Fruit fly (Drosophila melanogaster) whole organism, embryonic: ENCODE results near the gene CG11396.

Experiments
- Asciz ChIP-seq: fragments of 200-800 bp; sonication (Bioruptor generic); optimal IDR thresholded peaks from 2 replicates; lab custom pipeline; 2017; ENCODE audit warnings: missing biosample characterization, mild to moderate bottlenecking, missing genetic modification characterization, missing genetic modification reagents
- BtbVII ChIP-seq: fragments of 200-800 bp; sonication (Bioruptor generic); optimal IDR thresholded peaks from 3 replicates; lab custom pipeline; 2017; ENCODE audit warnings: missing biosample characterization, mild to moderate bottlenecking, missing genetic modification characterization
- CG10147 ChIP-seq: fragments of 200-800 bp; sonication (Bioruptor generic); optimal IDR thresholded peaks from 2 replicates; lab custom pipeline; 2019; ENCODE audit warnings: missing biosample characterization, mild to moderate bottlenecking, missing genetic modification characterization, moderate library complexity
- CG10959 ChIP-seq: fragments of 200-800 bp; sonication (Bioruptor generic); IDR thresholded peaks from 2 replicates; pipeline ENCODE4 v1.3.6; 2022; ENCODE audit warnings: missing biosample characterization, missing genetic modification characterization
- CG11456 ChIP-seq: fragments of 200-800 bp; sonication (Bioruptor generic); IDR thresholded peaks from 3 replicates; pipeline ENCODE4 v1.3.6; 2022; ENCODE audit warnings: missing biosample characterization, missing genetic modification characterization
- CG12299 ChIP-seq: fragments of 200-800 bp; sonication (Bioruptor generic); optimal IDR thresholded peaks from 2 replicates; lab custom pipeline; 2018; ENCODE audit warnings: missing biosample characterization, mild to moderate bottlenecking, missing genetic modification characterization
- CG1233 ChIP-seq: fragments of 200-800 bp; sonication (Bioruptor generic); optimal IDR thresholded peaks from 4 replicates; lab custom pipeline; 2018; ENCODE audit warnings: missing biosample characterization, mild to moderate bottlenecking, missing genetic modification characterization
- CG13287 ChIP-seq: fragments of 200-800 bp; sonication (Bioruptor generic); IDR thresholded peaks from 2 replicates; pipeline ENCODE4 v1.3.6; 2022; ENCODE audit warnings: missing biosample characterization, missing genetic modification characterization; ENCODE audit not compliant: partially characterized antibody
- CG17568 ChIP-seq: fragments of 200-800 bp; sonication (Bioruptor generic); optimal IDR thresholded peaks from 2 replicates; lab custom pipeline; 2018; ENCODE audit warnings: missing biosample characterization, mild to moderate bottlenecking, missing genetic modification characterization, moderate library complexity
- CG1832 ChIP-seq: fragments of 200-800 bp; sonication (Bioruptor generic); optimal IDR thresholded peaks from 2 replicates; lab custom pipeline; 2017; ENCODE audit warnings: missing biosample characterization, mild to moderate bottlenecking, missing genetic modification characterization, inconsistent platforms
- CG4282 ChIP-seq: fragments of 200-800 bp; sonication (Bioruptor generic); optimal IDR thresholded peaks from 2 replicates; lab custom pipeline; 2016; ENCODE audit warnings: missing biosample characterization, missing genetic modification characterization
- CG4404 ChIP-seq: fragments of 200-800 bp; sonication (Bioruptor generic); IDR thresholded peaks from 2 replicates; pipeline ENCODE4 v1.3.6; 2022; ENCODE audit warnings: missing biosample characterization, missing genetic modification characterization
- CG6254 ChIP-seq: fragments of 200-800 bp; sonication (Bioruptor generic); optimal IDR thresholded peaks from 3 replicates; lab custom pipeline; 2017; ENCODE audit warnings: mild to moderate bottlenecking, missing biosample characterization, missing genetic modification reagents, missing genetic modification characterization
- CG6272 ChIP-seq: fragments of 200-800 bp; sonication (Bioruptor generic); IDR thresholded peaks from 2 replicates; pipeline ENCODE4 v1.3.6; 2022; ENCODE audit warnings: missing biosample characterization, missing genetic modification characterization
- CG6654 ChIP-seq: fragments of 200-800 bp; sonication (Bioruptor generic); optimal IDR thresholded peaks from 2 replicates; lab custom pipeline; 2017; ENCODE audit warnings: missing biosample characterization, mild to moderate bottlenecking, missing genetic modification characterization
- CG8281 ChIP-seq: fragments of 200-800 bp; sonication (Bioruptor generic); optimal IDR thresholded peaks from 2 replicates; lab custom pipeline; 2018; ENCODE audit warnings: missing biosample characterization, mild to moderate bottlenecking, missing genetic modification characterization, moderate library complexity
- D19B ChIP-seq: fragments of 200-800 bp; sonication (Bioruptor generic); optimal IDR thresholded peaks from 2 replicates; lab custom pipeline; 2017; ENCODE audit warnings: missing biosample characterization, mild to moderate bottlenecking, missing genetic modification characterization
- Dbx ChIP-seq: fragments of 200-800 bp; sonication (Bioruptor generic); IDR thresholded peaks from 3 replicates; pipeline ENCODE4 v1.3.6; 2022; ENCODE audit warnings: missing biosample characterization, missing genetic modification characterization
- Dip2 ChIP-seq: fragments of 200-800 bp; sonication (Bioruptor generic); IDR thresholded peaks from 2 replicates; pipeline ENCODE4 v1.3.6; 2022; ENCODE audit warnings: missing biosample characterization, missing genetic modification characterization
- E2f2 ChIP-seq: fragments of 200-800 bp; sonication (Bioruptor generic); IDR thresholded peaks from 2 replicates; pipeline ENCODE4 v1.3.6; 2022; ENCODE audit warnings: missing biosample characterization, missing genetic modification characterization
- H2.0 ChIP-seq: fragments of 200-800 bp; sonication (Bioruptor generic); IDR thresholded peaks from 2 replicates; pipeline ENCODE4 v1.3.6; 2022; ENCODE audit warnings: missing biosample characterization, missing genetic modification characterization
- HLH3B ChIP-seq: fragments of 200-800 bp; sonication (Bioruptor generic); IDR thresholded peaks from 2 replicates; pipeline ENCODE4 v1.3.6; 2022; ENCODE audit warnings: missing biosample characterization, missing genetic modification characterization
- Lim3 ChIP-seq: fragments of 200-800 bp; sonication (Bioruptor generic); IDR thresholded peaks from 2 replicates; pipeline ENCODE4 v1.3.6; 2022; ENCODE audit warnings: missing biosample characterization, missing genetic modification characterization
- Scr ChIP-seq: fragments of 200-800 bp; sonication (Bioruptor generic); IDR thresholded peaks from 2 replicates; pipeline ENCODE4 v1.3.6; 2022; ENCODE audit warnings: missing biosample characterization, missing genetic modification characterization; ENCODE audit not compliant: partially characterized antibody
- Sry-β ChIP-seq: fragments of 200-800 bp; sonication (Bioruptor generic); optimal IDR thresholded peaks from 2 replicates; lab custom pipeline; 2018; ENCODE audit warnings: missing biosample characterization, mild to moderate bottlenecking, missing genetic modification characterization, moderate library complexity
- Ssrp ChIP-seq: fragments of 200-800 bp; sonication (Bioruptor generic); optimal IDR thresholded peaks from 2 replicates; lab custom pipeline; 2018; ENCODE audit warnings: missing biosample characterization, mild to moderate bottlenecking, missing genetic modification characterization, moderate library complexity
- Stat92E ChIP-seq, 3 experiments: fragments of >200 bp in 2 of 3; fragments of 200-800 bp in 1 of 3; sonication (Bioruptor generic) in 1 of 3; optimal IDR thresholded peaks; 2 replicates each; lab custom pipeline; 2017 to 2019; ENCODE audit warnings: missing biosample characterization in 3 of 3, missing genetic modification characterization in 3 of 3, mild to moderate bottlenecking in 1 of 3, moderate library complexity in 1 of 3
- Taf1 ChIP-seq: fragments of 200-800 bp; sonication (Bioruptor generic); IDR thresholded peaks from 2 replicates; pipeline ENCODE4 v1.3.6; 2022; ENCODE audit warnings: missing biosample characterization, missing genetic modification characterization
- amos ChIP-seq: fragments of 200-800 bp; sonication (Bioruptor generic); IDR thresholded peaks from 2 replicates; pipeline ENCODE4 v1.3.6; 2022; ENCODE audit warnings: missing biosample characterization, missing genetic modification characterization; ENCODE audit not compliant: partially characterized antibody
- bcd ChIP-seq: fragments of 200-800 bp; sonication (Bioruptor generic); optimal IDR thresholded peaks from 2 replicates; lab custom pipeline; 2017; ENCODE audit warnings: missing biosample characterization, mild to moderate bottlenecking, missing genetic modification characterization
- bowl ChIP-seq: fragments of 200-800 bp; sonication (Bioruptor generic); IDR thresholded peaks from 2 replicates; pipeline ENCODE4 v1.3.6; 2022; ENCODE audit warnings: missing biosample characterization, missing genetic modification characterization
- caup ChIP-seq: fragments of 200-800 bp; sonication (Bioruptor generic); optimal IDR thresholded peaks from 3 replicates; lab custom pipeline; 2017; ENCODE audit warnings: missing biosample characterization, mild to moderate bottlenecking, missing genetic modification characterization, moderate library complexity; ENCODE audit not compliant: severe bottlenecking
- dm ChIP-seq: fragments of 200-800 bp; sonication (Bioruptor generic); optimal IDR thresholded peaks from 3 replicates; lab custom pipeline; 2016; ENCODE audit warnings: missing biosample characterization, missing genetic modification characterization
- dysf ChIP-seq: fragments of 200-800 bp; sonication (Bioruptor generic); IDR thresholded peaks from 3 replicates; pipeline ENCODE4 v1.3.6; 2022; ENCODE audit warnings: missing biosample characterization, missing genetic modification characterization
- eve ChIP-seq, 2 experiments: fragments of >200 bp; optimal IDR thresholded peaks; 2 replicates each; lab custom pipeline; 2017; ENCODE audit warnings: missing biosample characterization in 2 of 2, missing genetic modification characterization in 2 of 2
- fru ChIP-seq: fragments of >200 bp; optimal IDR thresholded peaks from 2 replicates; lab custom pipeline; 2017
- gcm ChIP-seq: fragments of 200-800 bp; sonication (Bioruptor generic); optimal IDR thresholded peaks from 2 replicates; lab custom pipeline; 2019; ENCODE audit warnings: missing biosample characterization, mild to moderate bottlenecking, missing genetic modification characterization, moderate library complexity
- gcm2 ChIP-seq: fragments of 200-800 bp; sonication (Bioruptor generic); optimal IDR thresholded peaks from 2 replicates; lab custom pipeline; 2016; ENCODE audit warnings: missing biosample characterization, missing genetic modification characterization
- lilli ChIP-seq: fragments of 200-800 bp; sonication (Bioruptor generic); optimal IDR thresholded peaks from 3 replicates; lab custom pipeline; 2016; ENCODE audit warnings: missing biosample characterization, missing genetic modification characterization
- luna ChIP-seq: fragments of 200-800 bp; sonication (Bioruptor generic); optimal IDR thresholded peaks from 2 replicates; lab custom pipeline; 2016; ENCODE audit warnings: missing biosample characterization, missing genetic modification characterization
- nmo ChIP-seq: fragments of 200-800 bp; sonication (Bioruptor generic); optimal IDR thresholded peaks from 2 replicates; lab custom pipeline; 2018; ENCODE audit warnings: missing biosample characterization, mild to moderate bottlenecking, missing genetic modification characterization, moderate library complexity
- onecut ChIP-seq: fragments of 200-800 bp; sonication (Bioruptor generic); IDR thresholded peaks from 2 replicates; pipeline ENCODE4 v1.3.6; 2022; ENCODE audit warnings: missing biosample characterization, missing genetic modification characterization
- pho ChIP-seq: fragments of 200-800 bp; sonication (Bioruptor generic); optimal IDR thresholded peaks from 2 replicates; lab custom pipeline; 2016; ENCODE audit warnings: missing biosample characterization, missing genetic modification characterization
- pros ChIP-seq: fragments of 200-800 bp; sonication (Bioruptor generic); optimal IDR thresholded peaks from 3 replicates; lab custom pipeline; 2019; ENCODE audit warnings: missing biosample characterization, mild to moderate bottlenecking, missing genetic modification characterization, moderate library complexity
- sens-2 ChIP-seq: fragments of 200-800 bp; sonication (Bioruptor generic); IDR thresholded peaks from 2 replicates; pipeline ENCODE4 v1.3.6; 2022; ENCODE audit warnings: missing biosample characterization, missing genetic modification characterization
- slou ChIP-seq: fragments of 200-800 bp; sonication (Bioruptor generic); optimal IDR thresholded peaks from 3 replicates; lab custom pipeline; 2016; ENCODE audit warnings: missing biosample characterization, missing genetic modification characterization
- so ChIP-seq: fragments of 200-800 bp; sonication (Bioruptor generic); IDR thresholded peaks from 3 replicates; pipeline ENCODE4 v1.3.6; 2022; ENCODE audit warnings: missing biosample characterization, missing genetic modification characterization
- stc ChIP-seq: fragments of 200-800 bp; sonication (Bioruptor generic); IDR thresholded peaks from 2 replicates; pipeline ENCODE4 v1.3.6; 2022; ENCODE audit warnings: missing biosample characterization, missing genetic modification characterization
- ttk ChIP-seq: fragments of 200-800 bp; sonication (Bioruptor generic); IDR thresholded peaks from 2 replicates; pipeline ENCODE4 v2.1.2; 2022; ENCODE audit warnings: missing biosample characterization, missing genetic modification characterization

The CG11396 gene

DNA sequence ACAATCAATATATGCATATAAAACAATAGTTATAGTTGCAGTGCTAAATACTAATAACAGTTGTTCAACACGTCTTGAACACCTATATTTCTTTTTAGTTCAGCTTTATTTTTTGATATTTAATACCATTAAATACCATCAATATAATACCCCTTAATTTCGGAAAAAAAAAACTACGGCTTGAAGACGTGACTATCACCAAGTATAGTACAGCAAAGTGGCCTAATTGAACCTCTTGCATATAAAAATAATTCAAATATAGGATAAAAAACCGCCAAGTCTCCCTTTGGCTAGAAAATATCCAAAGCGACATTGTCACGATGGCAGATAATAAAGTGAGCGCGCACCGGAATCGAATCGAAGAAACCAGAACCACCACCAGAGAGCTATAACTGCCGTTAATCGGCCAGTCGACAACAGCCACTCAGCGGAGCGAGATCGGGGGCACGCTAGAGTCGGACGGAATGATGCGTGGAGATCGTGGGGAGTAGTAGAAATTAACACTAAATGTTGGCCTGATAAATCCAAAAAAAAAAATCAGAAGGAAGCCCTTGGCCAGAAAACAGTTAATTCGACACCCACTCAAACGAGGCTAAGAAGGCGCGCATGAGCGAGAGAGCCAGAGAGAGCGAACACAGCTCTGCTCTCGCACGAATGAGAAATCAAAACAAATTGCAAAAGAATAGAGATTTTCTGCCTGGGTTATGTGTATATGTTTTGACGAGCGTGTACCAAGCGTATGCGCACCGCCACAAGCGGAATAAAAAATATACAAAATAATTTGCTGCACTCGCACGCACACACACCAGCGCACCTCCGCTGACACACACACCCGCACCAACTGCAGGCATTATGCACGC, 2.9 kb downstream of the CG11396 start (continued):
- no peak for TF ChIP-seq Taf1 (GFP tag; lab: Robert Waterston, UW)
- TF ChIP-seq bcd, result peak; percentile 24
- TF ChIP-seq Dbx (GFP tag; lab: Robert Waterston, UW), result peak; percentile 69; the same call in 2 of the 3 replicates
- TF ChIP-seq Dip2 (GFP tag; lab: Robert Waterston, UW), result no peak
- TF ChIP-seq nmo (GFP tag; lab: Kevin White, UChicago), result peak; percentile 44
- 0 out of 2 replicates have a peak, but pooled peaks have one; percentile 9 for TF ChIP-seq onecut
- TF ChIP-seq Ssrp, result no peak
- TF ChIP-seq sens-2 (GFP tag; lab: Robert Waterston, UW), result peak; percentile 35; the same call in 1 of the 2 replicates
- peak; percentile 23 for TF ChIP-seq lilli (GFP tag; lab: Kevin White, UChicago)
- no peak for TF ChIP-seq CG4282
- TF ChIP-seq CG1832 (GFP tag; lab: Kevin White, UChicago), result no peak
- no peak for TF ChIP-seq gcm2 (GFP tag; lab: Kevin White, UChicago)
- TF ChIP-seq Asciz, result no peak
- TF ChIP-seq CG10959 (GFP tag; lab: Robert Waterston, UW), result 0 out of 2 replicates have a peak, but pooled peaks have one; percentile 25
- peak; percentile 50 for TF ChIP-seq CG13287 (GFP tag; lab: Robert Waterston, UW)
- no peak for TF ChIP-seq dysf (GFP tag; lab: Robert Waterston, UW)
- no peak for TF ChIP-seq CG6254 (GFP tag; lab: Kevin White, UChicago)
- no peak for TF ChIP-seq fru (lab: Kevin White, UChicago)
- no peak for TF ChIP-seq CG6272 (GFP tag; lab: Robert Waterston, UW)
- TF ChIP-seq E2f2 (GFP tag; lab: Robert Waterston, UW), result no peak; the same call in 1 of the 2 replicates
- TF ChIP-seq pros (GFP tag; lab: Kevin White, UChicago), result peak; percentile 55
- peak; percentile 44 for TF ChIP-seq pho
- TF ChIP-seq CG11456 (GFP tag; lab: Robert Waterston, UW), result no peak
- no peak for TF ChIP-seq CG6654
- peak; percentile 32 for TF ChIP-seq caup
- TF ChIP-seq CG17568 (GFP tag; lab: Kevin White, UChicago), result no peak
- TF ChIP-seq gcm (GFP tag; lab: Kevin White, UChicago), result peak; percentile 31
- peak; percentile 34; the same call in 1 of the 2 replicates for TF ChIP-seq amos
- TF ChIP-seq Scr (GFP tag; lab: Robert Waterston, UW), result peak; percentile 9; the same call in 1 of the 2 replicates
- peak; percentile 0 for TF ChIP-seq CG8281 (tag; lab: Kevin White, UChicago)
- TF ChIP-seq stc (GFP tag; lab: Robert Waterston, UW), result peak; percentile 25; the same call in 1 of the 2 replicates
- TF ChIP-seq H2.0 (GFP tag; lab: Robert Waterston, UW), result no peak
- TF ChIP-seq CG10147, result peak; percentile 48
- TF ChIP-seq D19B (GFP tag; lab: Kevin White, UChicago), result peak; percentile 30
- TF ChIP-seq HLH3B (GFP tag; lab: Robert Waterston, UW), result no peak
- TF ChIP-seq ttk, result no peak
- peak; percentile 100 for TF ChIP-seq Sry-β (GFP tag; lab: Kevin White, UChicago)
- TF ChIP-seq bowl, result no peak
- TF ChIP-seq so (GFP tag; lab: Robert Waterston, UW), result peak; percentile 57; the same call in 1 of the 3 replicates
- no peak for TF ChIP-seq Lim3 (GFP tag; lab: Robert Waterston, UW)
- no peak for TF ChIP-seq slou (GFP tag; lab: Kevin White, UChicago)
- TF ChIP-seq BtbVII (GFP tag; lab: Kevin White, UChicago), result peak; percentile 37
- peak; percentile 4 for TF ChIP-seq luna (GFP tag; lab: Kevin White, UChicago)
- no peak for TF ChIP-seq eve (GFP tag; optimal IDR thresholded peaks at IDR 0.05; lab: Kevin White, UChicago)
- TF ChIP-seq dm (GFP tag; lab: Kevin White, UChicago), result peak; percentile 19
- TF ChIP-seq Stat92E (GFP tag; optimal IDR thresholded peaks at IDR 0.05; lab: Kevin White, UChicago), result peak in 1 of 3 experiments; percentile 61
- no peak for TF ChIP-seq CG4404 (GFP tag; lab: Robert Waterston, UW)
- TF ChIP-seq CG12299, result peak; percentile 32
- peak; percentile 7 for TF ChIP-seq CG1233
